Fruit fly (Drosophila melanogaster) whole organism, prepupa: Measurements from ENCODE around the gene y.

ENCODE experiments used
- Ets96B ChIP-seq: fragments of 200-800 bp; optimal IDR thresholded peaks from 2 replicates; lab custom pipeline; 2019; ENCODE audit warnings: missing biosample characterization, mild to moderate bottlenecking, missing genetic modification characterization, moderate library complexity
- fd85E ChIP-seq: fragments of 200-800 bp; sonication (Bioruptor generic); optimal IDR thresholded peaks from 3 replicates; lab custom pipeline; 2016; ENCODE audit warnings: missing biosample characterization, missing genetic modification characterization

DNA sequence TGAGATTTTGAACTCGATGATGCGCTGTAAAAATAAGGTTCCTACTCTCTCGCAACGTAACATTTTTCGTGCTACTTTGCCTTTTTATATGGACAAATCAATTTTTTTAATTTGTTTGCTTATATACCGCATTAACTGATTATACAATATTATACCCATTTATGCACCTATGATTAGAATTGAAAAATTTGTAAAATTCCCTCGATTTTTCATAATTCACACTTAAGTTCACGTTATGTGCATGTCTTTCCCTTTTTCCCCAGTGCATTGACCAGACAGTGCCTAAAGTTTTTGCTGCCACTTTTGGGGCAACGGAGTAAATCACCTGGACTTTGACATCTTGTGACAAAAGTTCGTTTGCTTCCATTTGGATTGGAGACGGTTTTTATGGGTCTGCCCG lies 34.1 kb downstream of the y start:
- no peak for TF ChIP-seq fd85E (GFP tag; lab: Kevin White, UChicago)
- TF ChIP-seq Ets96B (tag; lab: Kevin White, UChicago): no peak
